Worm (Caenorhabditis elegans): ENCODE measurements around the gene cpg-4.

DNA sequence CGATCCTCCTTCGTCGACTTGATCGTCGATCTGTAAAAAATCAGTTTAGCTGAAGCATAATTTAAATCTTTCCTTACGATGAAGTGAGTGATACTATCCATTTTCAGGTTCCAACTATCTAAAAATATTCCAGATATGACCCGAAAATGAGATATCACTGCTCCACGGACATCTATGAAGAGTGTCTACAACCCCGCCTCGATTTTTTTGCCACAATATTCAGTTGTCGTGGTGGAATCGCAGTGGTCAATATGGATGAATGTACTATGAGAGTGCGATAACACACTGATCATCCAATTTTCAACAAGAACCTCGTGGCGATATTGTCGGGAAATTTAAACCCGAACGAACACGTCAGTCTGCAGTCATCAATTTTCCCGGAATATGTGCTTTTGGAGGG lies 45.2 kb downstream of the cpg-4 start, which contains the start of gene R01B10.2:
- no peak for TF ChIP-seq ceh-28 (tag; optimal IDR thresholded peaks at IDR 0.05)
- TF ChIP-seq dmd-6 (GFP tag; IDR thresholded peaks at IDR 0.05), result no peak
- peak in 1 of 2 experiments; percentile 71 for TF ChIP-seq unc-62 (GFP tag; optimal IDR thresholded peaks at IDR 0.05 in 1 of 2)
- TF ChIP-seq unc-62 (tag; optimal IDR thresholded peaks at IDR 0.05), result no peak
- no peak for TF ChIP-seq lin-13 (GFP tag; optimal IDR thresholded peaks at IDR 0.05)
- no peak for TF ChIP-seq lin-39 (tag; optimal IDR thresholded peaks at IDR 0.05)
- TF ChIP-seq nhr-10 (tag; optimal IDR thresholded peaks at IDR 0.05), result no peak
- TF ChIP-seq lir-3 (tag; optimal IDR thresholded peaks at IDR 0.05), result no peak
- no peak for TF ChIP-seq set-16 (GFP tag; IDR thresholded peaks at IDR 0.05)
- no peak for TF ChIP-seq zfp-2 (tag; optimal IDR thresholded peaks at IDR 0.05)
